Fruit fly (Drosophila melanogaster) whole organism, wandering third instar larva: ENCODE results near the gene CG7556.
A peak's percentile ranks its signal among the peaks of the same experiment; 100 is the strongest.

Experiments used
- Abd-B ChIP-seq: fragments of >200 bp; optimal IDR thresholded peaks from 2 replicates; lab custom pipeline; 2017; ENCODE audit warnings: missing biosample characterization, missing genetic modification characterization
- CG32264 ChIP-seq: fragments of 200-800 bp; sonication (Bioruptor generic); optimal IDR thresholded peaks from 2 replicates; lab custom pipeline; 2016; ENCODE audit warnings: missing biosample characterization, missing genetic modification characterization
- CG9705 ChIP-seq: fragments of 200-800 bp; sonication (Bioruptor generic); optimal IDR thresholded peaks from 2 replicates; lab custom pipeline; 2018; ENCODE audit warnings: missing biosample characterization, mild to moderate bottlenecking, missing genetic modification characterization
- CrebA ChIP-seq: fragments of 200-800 bp; sonication (Bioruptor generic); optimal IDR thresholded peaks from 2 replicates; lab custom pipeline; 2016; ENCODE audit warnings: missing biosample characterization, mild to moderate bottlenecking, missing genetic modification characterization, borderline replicate concordance
- Dfd ChIP-seq: fragments of >200 bp; optimal IDR thresholded peaks from 2 replicates; lab custom pipeline; 2017; ENCODE audit warnings: missing biosample characterization, missing genetic modification characterization
- Dif ChIP-seq: fragments of 200-275, 200-300 bp; sonication (Bioruptor generic); optimal IDR thresholded peaks from 2 replicates; lab custom pipeline; 2018; ENCODE audit warnings: missing biosample characterization, missing genetic modification characterization; ENCODE audit not compliant: partially characterized antibody
- GATAd ChIP-seq: sonication (Bioruptor generic); optimal IDR thresholded peaks from 2 replicates; lab custom pipeline; 2016; ENCODE audit warnings: missing biosample characterization, missing genetic modification characterization
- HLH106 ChIP-seq: fragments of 200-800 bp; optimal IDR thresholded peaks from 3 replicates; lab custom pipeline; 2019; ENCODE audit warnings: missing biosample characterization, mild to moderate bottlenecking, missing genetic modification characterization, moderate library complexity
- Hnf4 ChIP-seq: fragments of 200-800 bp; sonication (Bioruptor generic); optimal IDR thresholded peaks from 2 replicates; lab custom pipeline; 2016; ENCODE audit warnings: missing biosample characterization, mild to moderate bottlenecking, missing genetic modification characterization
- Hr78 ChIP-seq: fragments of >200 bp; optimal IDR thresholded peaks from 2 replicates; lab custom pipeline; 2017; ENCODE audit warnings: missing biosample characterization, missing genetic modification characterization
- Hr83 ChIP-seq: fragments of 200-300 bp; sonication (Bioruptor generic); optimal IDR thresholded peaks from 2 replicates; lab custom pipeline; 2016; ENCODE audit warnings: missing biosample characterization, mild to moderate bottlenecking, missing genetic modification characterization, moderate library complexity; ENCODE audit not compliant: poor library complexity, severe bottlenecking
- Jra ChIP-seq: sonication (Bioruptor generic); optimal IDR thresholded peaks from 2 replicates; lab custom pipeline; 2016; ENCODE audit warnings: missing biosample characterization, missing genetic modification characterization
- Mio ChIP-seq: sonication (Bioruptor generic); optimal IDR thresholded peaks from 2 replicates; lab custom pipeline; 2016; ENCODE audit warnings: missing biosample characterization, missing genetic modification characterization
- Myc ChIP-seq: fragments of >200 bp; optimal IDR thresholded peaks from 2 replicates; lab custom pipeline; 2017
- N ChIP-seq: fragments of >200 bp; optimal IDR thresholded peaks from 2 replicates; lab custom pipeline; 2018; ENCODE audit warnings: missing biosample characterization, missing external identifiers, missing genetic modification characterization
- OdsH ChIP-seq: fragments of 200-800 bp; sonication (Bioruptor generic); optimal IDR thresholded peaks from 2 replicates; lab custom pipeline; 2016; ENCODE audit warnings: missing biosample characterization, mild to moderate bottlenecking, missing genetic modification characterization
- Rel ChIP-seq, 2 experiments: fragments of 200-800 bp; sonication (Bioruptor generic) in 1 of 2; optimal IDR thresholded peaks; 2 replicates in 1 of 2; 3 replicates in 1 of 2; lab custom pipeline; 2016 to 2019; ENCODE audit warnings: mild to moderate bottlenecking in 2 of 2, missing biosample characterization in 2 of 2, missing genetic modification characterization in 2 of 2, moderate library complexity in 1 of 2
- Sp1 ChIP-seq: fragments of 200-800 bp; sonication (Bioruptor generic); optimal IDR thresholded peaks from 3 replicates; lab custom pipeline; 2019; ENCODE audit warnings: missing biosample characterization, mild to moderate bottlenecking, missing genetic modification characterization, moderate library complexity
- Vsx2 ChIP-seq: fragments of 200-300, 225-300 bp; sonication (Bioruptor generic); optimal IDR thresholded peaks from 2 replicates; lab custom pipeline; 2018; ENCODE audit warnings: missing biosample characterization, missing genetic modification characterization; ENCODE audit not compliant: partially characterized antibody
- br ChIP-seq: fragments of 200-800 bp; sonication (Bioruptor generic); optimal IDR thresholded peaks from 2 replicates; lab custom pipeline; 2016; ENCODE audit warnings: missing biosample characterization, missing genetic modification characterization
- brk ChIP-seq: fragments of 200-800 bp; sonication (Bioruptor generic); optimal IDR thresholded peaks from 2 replicates; lab custom pipeline; 2016; ENCODE audit warnings: missing biosample characterization, mild to moderate bottlenecking, missing genetic modification characterization
- dl ChIP-seq, 2 experiments: fragments of 175-275, 200-275 bp in 1 of 2; fragments of 200-275 bp in 1 of 2; sonication (Bioruptor generic); optimal IDR thresholded peaks; lab custom pipeline; 2018; ENCODE audit warnings: mild to moderate bottlenecking in 2 of 2, missing biosample characterization in 2 of 2, missing genetic modification characterization in 2 of 2, moderate library complexity in 2 of 2; ENCODE audit not compliant: partially characterized antibody in 2 of 2, insufficient read depth in 1 of 2
- dmrt93B ChIP-seq: fragments of 200-800 bp; sonication (Bioruptor generic); optimal IDR thresholded peaks from 2 replicates; lab custom pipeline; 2018; ENCODE audit warnings: missing biosample characterization, mild to moderate bottlenecking, missing genetic modification characterization
- dsf ChIP-seq: sonication (Bioruptor generic); optimal IDR thresholded peaks from 2 replicates; lab custom pipeline; 2016; ENCODE audit warnings: missing biosample characterization, missing genetic modification characterization, borderline replicate concordance
- ey ChIP-seq: fragments of 200-800 bp; sonication (Bioruptor generic); optimal IDR thresholded peaks from 2 replicates; lab custom pipeline; 2016; ENCODE audit warnings: missing biosample characterization, missing genetic modification characterization
- foxo ChIP-seq, 2 experiments: fragments of 200-800 bp; sonication (Bioruptor generic); optimal IDR thresholded peaks; 2 replicates in 1 of 2; 3 replicates in 1 of 2; lab custom pipeline; 2016 to 2017; ENCODE audit warnings: missing biosample characterization in 2 of 2, missing genetic modification characterization in 2 of 2
- fru ChIP-seq: fragments of 200-800 bp; sonication (Bioruptor generic); optimal IDR thresholded peaks from 3 replicates; lab custom pipeline; 2016; ENCODE audit warnings: missing biosample characterization, mild to moderate bottlenecking, missing genetic modification characterization
- h ChIP-seq: fragments of 200-800 bp; sonication (Bioruptor generic); optimal IDR thresholded peaks from 3 replicates; lab custom pipeline; 2016; ENCODE audit warnings: missing biosample characterization, mild to moderate bottlenecking, missing genetic modification characterization
- jim ChIP-seq: fragments of 175-275, 200-325 bp; sonication (Bioruptor generic); optimal IDR thresholded peaks from 2 replicates; lab custom pipeline; 2016; ENCODE audit warnings: missing biosample characterization, mild to moderate bottlenecking, missing genetic modification characterization
- lola ChIP-seq: fragments of >200 bp; optimal IDR thresholded peaks from 2 replicates; lab custom pipeline; 2017; ENCODE audit warnings: missing biosample characterization, missing genetic modification characterization
- pan ChIP-seq: fragments of >200 bp; optimal IDR thresholded peaks from 2 replicates; lab custom pipeline; 2017
- psq ChIP-seq: fragments of 200-800 bp; sonication (Bioruptor generic); optimal IDR thresholded peaks from 3 replicates; lab custom pipeline; 2017; ENCODE audit warnings: missing biosample characterization, mild to moderate bottlenecking, missing genetic modification characterization, moderate library complexity
- rgr ChIP-seq: fragments of 200-800 bp; sonication (Bioruptor generic); optimal IDR thresholded peaks from 3 replicates; lab custom pipeline; 2016; ENCODE audit warnings: missing biosample characterization, mild to moderate bottlenecking, missing genetic modification characterization
- sage ChIP-seq: fragments of 200-800 bp; sonication (Bioruptor generic); optimal IDR thresholded peaks from 2 replicates; lab custom pipeline; 2016; ENCODE audit warnings: missing biosample characterization, mild to moderate bottlenecking, missing genetic modification characterization
- sv ChIP-seq: fragments of 200-800 bp; sonication (Bioruptor generic); optimal IDR thresholded peaks from 3 replicates; lab custom pipeline; 2016; ENCODE audit warnings: missing biosample characterization, missing genetic modification characterization
- tai ChIP-seq: sonication (Bioruptor generic); optimal IDR thresholded peaks from 2 replicates; lab custom pipeline; 2016; ENCODE audit warnings: missing biosample characterization, missing genetic modification characterization
- usp ChIP-seq: fragments of >200 bp; optimal IDR thresholded peaks from 2 replicates; lab custom pipeline; 2017; ENCODE audit warnings: missing biosample characterization, missing genetic modification characterization
- woc ChIP-seq: sonication (Bioruptor generic); optimal IDR thresholded peaks from 2 replicates; lab custom pipeline; 2016; ENCODE audit warnings: missing biosample characterization, mild to moderate bottlenecking, missing genetic modification characterization

The CG7556 gene

dm6 chrX:19170791-19171190 lies 8.8 kb downstream of the CG7556 start, which contains the start of gene Inx5:
Gene Inx5 (minus strand): TSS chrX:19170883.
- TF ChIP-seq CG32264 (no peak), Myc (lab: Kevin White, UChicago) (peak; percentile 12)

DNA sequence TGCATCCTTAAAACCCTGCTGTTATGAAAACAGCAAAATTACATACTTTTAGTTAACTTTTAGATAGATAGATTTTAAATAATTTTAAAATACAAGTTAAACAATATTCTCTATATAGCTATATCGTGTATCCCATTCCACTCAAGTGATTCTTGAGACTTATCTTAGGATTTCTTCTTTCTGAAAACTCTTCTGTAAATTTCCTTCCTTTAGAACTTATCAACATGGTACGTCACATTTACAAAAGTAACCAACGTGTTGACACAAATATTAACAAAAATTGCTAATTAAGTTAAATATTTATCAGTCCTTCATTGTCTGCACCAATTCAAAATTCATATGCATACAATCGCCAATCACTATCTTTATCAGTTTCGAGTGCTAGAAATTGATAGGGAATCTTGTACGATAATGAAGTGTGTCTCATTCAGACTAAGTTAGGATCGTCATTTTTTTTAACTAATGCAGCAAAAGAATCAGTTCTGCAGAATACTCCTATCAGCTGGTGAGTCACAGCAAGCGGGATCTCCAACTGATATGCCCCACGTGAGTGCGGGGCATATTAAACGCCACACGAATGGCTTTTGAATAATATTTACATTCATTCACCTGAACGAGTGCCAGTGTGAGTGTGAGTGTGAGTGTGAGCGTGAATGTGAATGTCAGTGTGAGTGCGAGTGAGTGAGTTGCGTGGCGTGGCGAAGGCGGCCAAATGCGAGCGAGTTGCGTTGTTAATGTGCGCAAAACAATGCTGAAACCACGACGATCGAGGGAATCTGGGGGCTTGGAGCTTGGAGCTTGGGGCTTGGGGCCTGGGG lies 11.8 kb downstream of the CG7556 start:
- TF ChIP-seq Sp1 (no peak), dsf (no peak), CG9705 (GFP tag; lab: Kevin White, UChicago) (no peak), h (peak; percentile 62), woc (GFP tag; lab: Kevin White, UChicago) (peak; percentile 58), br (GFP tag; lab: Kevin White, UChicago) (no peak), Hnf4 (GFP tag; lab: Kevin White, UChicago) (no peak), psq (GFP tag; lab: Kevin White, UChicago) (no peak), Hr78 (GFP tag; lab: Kevin White, UChicago) (no peak), sv (GFP tag; lab: Kevin White, UChicago) (no peak), dl (GFP tag; optimal IDR thresholded peaks at IDR 0.05; lab: Kevin White, UChicago; ENCODE audit: insufficient read depth in 1 of 2, partially characterized antibody in 2 of 2) (no peak), sage (GFP tag; lab: Kevin White, UChicago) (no peak), Hr83 (GFP tag; lab: Kevin White, UChicago) (no peak), CG32264 (no peak), fru (GFP tag; lab: Kevin White, UChicago) (no peak), Rel (GFP tag; optimal IDR thresholded peaks at IDR 0.05; lab: Kevin White, UChicago) (no peak), Rel (tag; optimal IDR thresholded peaks at IDR 0.05; lab: Kevin White, UChicago) (peak; percentile 53), N (GFP tag; lab: Kevin White, UChicago) (no peak), GATAd (GFP tag; lab: Kevin White, UChicago) (no peak), brk (no peak), Vsx2 (GFP tag; lab: Kevin White, UChicago) (no peak), Mio (GFP tag; lab: Kevin White, UChicago) (no peak), CrebA (GFP tag; lab: Kevin White, UChicago) (no peak), ey (GFP tag; lab: Kevin White, UChicago) (no peak), Dfd (GFP tag; lab: Kevin White, UChicago) (no peak), lola (no peak), Jra (GFP tag; lab: Kevin White, UChicago) (peak; percentile 7), usp (no peak), jim (GFP tag; lab: Kevin White, UChicago) (no peak), Dif (GFP tag; lab: Kevin White, UChicago) (no peak), OdsH (GFP tag; lab: Kevin White, UChicago) (no peak), HLH106 (tag; lab: Kevin White, UChicago) (no peak), rgr (peak; percentile 40), tai (GFP tag; lab: Kevin White, UChicago) (no peak), Myc (lab: Kevin White, UChicago) (no peak), pan (peak; percentile 76), foxo (GFP tag; optimal IDR thresholded peaks at IDR 0.05; lab: Kevin White, UChicago) (no peak), dmrt93B (GFP tag; lab: Kevin White, UChicago) (no peak), Abd-B (GFP tag; lab: Kevin White, UChicago) (no peak)
